Fruit fly (Drosophila melanogaster): ENCODE measurements around the gene U4-U6-60K.

Gene U4-U6-60K

DNA sequence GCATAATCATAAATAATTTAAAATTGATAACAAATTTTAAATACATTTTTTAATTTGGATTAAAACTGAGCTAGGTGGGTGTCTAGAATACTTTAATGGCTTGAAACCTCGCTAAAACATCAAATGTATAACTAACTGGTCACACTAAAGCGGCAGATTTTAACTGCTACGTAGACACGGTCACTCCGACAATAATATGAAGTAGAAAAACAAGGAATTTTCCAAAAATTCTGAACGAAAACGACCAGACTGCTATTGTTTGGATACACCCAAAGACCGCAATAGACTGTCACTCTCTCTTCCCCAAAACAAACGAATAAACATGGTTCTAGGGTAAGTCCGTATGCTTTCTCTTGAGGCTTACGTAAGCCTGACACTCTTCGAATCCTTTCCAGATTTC lies 47.9 kb downstream of the U4-U6-60K start, which contains the start of gene QIL1 (continued):
- no peak for TF ChIP-seq CG11696 (GFP tag; IDR thresholded peaks at IDR 0.05)
- TF ChIP-seq dm (GFP tag; optimal IDR thresholded peaks at IDR 0.05), result no peak
- no peak for TF ChIP-seq Spps (tag; optimal IDR thresholded peaks at IDR 0.05)
- no peak for TF ChIP-seq H2.0 (GFP tag; IDR thresholded peaks at IDR 0.05)
- TF ChIP-seq Hey (tag; optimal IDR thresholded peaks at IDR 0.05), result no peak
- no peak for TF ChIP-seq Hr78 (GFP tag; optimal IDR thresholded peaks at IDR 0.05)
- TF ChIP-seq CG31224 (GFP tag; IDR thresholded peaks at IDR 0.05), result no peak
- no peak for TF ChIP-seq eyg (GFP tag; optimal IDR thresholded peaks at IDR 0.05)
- no peak for TF ChIP-seq croc (GFP tag; conservative IDR thresholded peaks at IDR 0.05)
- TF ChIP-seq CrebB (tag; optimal IDR thresholded peaks at IDR 0.05), result no peak
- no peak for TF ChIP-seq vfl (GFP tag; optimal IDR thresholded peaks at IDR 0.05)
- TF ChIP-seq trh (GFP tag; optimal IDR thresholded peaks at IDR 0.05), result no peak
- TF ChIP-seq inv (GFP tag; IDR thresholded peaks at IDR 0.05; ENCODE audit: partially characterized antibody), result no peak
- TF ChIP-seq CG34422 (GFP tag; IDR thresholded peaks at IDR 0.05), result no peak
- TF ChIP-seq Hmx (GFP tag; optimal IDR thresholded peaks at IDR 0.05), result no peak
- TF ChIP-seq Jarid2 (GFP tag; optimal IDR thresholded peaks at IDR 0.05), result peak; percentile 29
- no peak for TF ChIP-seq hb (GFP tag; IDR thresholded peaks at IDR 0.05; ENCODE audit: partially characterized antibody)
- TF ChIP-seq Chrac-16 (GFP tag; optimal IDR thresholded peaks at IDR 0.05), result no peak
- TF ChIP-seq CG10321 (GFP tag; IDR thresholded peaks at IDR 0.05), result no peak
- no peak for TF ChIP-seq fd102C (GFP tag; optimal IDR thresholded peaks at IDR 0.05)
- TF ChIP-seq Xrp1 (GFP tag; IDR thresholded peaks at IDR 0.05), result no peak
- TF ChIP-seq CG15514 (GFP tag; optimal IDR thresholded peaks at IDR 0.05), result peak; percentile 65
- no peak for TF ChIP-seq CG11560 (tag; IDR thresholded peaks at IDR 0.05)
- TF ChIP-seq Gug (GFP tag; IDR thresholded peaks at IDR 0.05), result no peak
- no peak for TF ChIP-seq slbo (GFP tag; IDR thresholded peaks at IDR 0.05)
- no peak for TF ChIP-seq Hr51 (GFP tag; optimal IDR thresholded peaks at IDR 0.05)
- no peak for TF ChIP-seq CG34224 (GFP tag; IDR thresholded peaks at IDR 0.05; ENCODE audit: partially characterized antibody)
- TF ChIP-seq CG15601 (tag; optimal IDR thresholded peaks at IDR 0.05), result peak; percentile 35
- TF ChIP-seq CG31388 (GFP tag; optimal IDR thresholded peaks at IDR 0.05), result no peak
- TF ChIP-seq Hand (GFP tag; optimal IDR thresholded peaks at IDR 0.05), result no peak
- TF ChIP-seq CG10274 (GFP tag; optimal IDR thresholded peaks at IDR 0.05), result no peak
- TF ChIP-seq HLH54F (GFP tag; optimal IDR thresholded peaks at IDR 0.05), result no peak
- peak; percentile 90 for TF ChIP-seq CG4617 (GFP tag; optimal IDR thresholded peaks at IDR 0.05; ENCODE audit: borderline replicate concordance)
- TF ChIP-seq br (optimal IDR thresholded peaks at IDR 0.05), result no peak
- no peak for TF ChIP-seq CG16779 (GFP tag; IDR thresholded peaks at IDR 0.05)
- TF ChIP-seq sd (tag; optimal IDR thresholded peaks at IDR 0.05), result peak; percentile 52
- TF ChIP-seq HmgZ (tag; optimal IDR thresholded peaks at IDR 0.05), result peak; percentile 66
- no peak for TF ChIP-seq mirr (GFP tag; optimal IDR thresholded peaks at IDR 0.05)
- peak; percentile 61 for TF ChIP-seq MBD-R2 (GFP tag; IDR thresholded peaks at IDR 0.05)
- peak; percentile 9 for TF ChIP-seq CG12769 (tag; optimal IDR thresholded peaks at IDR 0.05)
- no peak for TF ChIP-seq TFAM (GFP tag; optimal IDR thresholded peaks at IDR 0.05)
- TF ChIP-seq Hr39 (optimal IDR thresholded peaks at IDR 0.05), result no peak
- peak; percentile 69 for TF ChIP-seq CG14710 (tag; optimal IDR thresholded peaks at IDR 0.05)
- TF ChIP-seq Bgb (GFP tag; IDR thresholded peaks at IDR 0.05; ENCODE audit: partially characterized antibody), result peak; percentile 33; the same call in 1 of the 2 replicates
- TF ChIP-seq Doc3 (GFP tag; IDR thresholded peaks at IDR 0.05; ENCODE audit: partially characterized antibody), result no peak
- TF ChIP-seq CG43689 (GFP tag; IDR thresholded peaks at IDR 0.05), result no peak
- no peak for TF ChIP-seq CG17328 (GFP tag; IDR thresholded peaks at IDR 0.05)
- TF ChIP-seq Sry-δ (GFP tag; optimal IDR thresholded peaks at IDR 0.05), result peak; percentile 31
- TF ChIP-seq otp (GFP tag; IDR thresholded peaks at IDR 0.05), result no peak
- peak; percentile 2 for TF ChIP-seq NfI (GFP tag; optimal IDR thresholded peaks at IDR 0.05)
- no peak for TF ChIP-seq Fer3 (tag; optimal IDR thresholded peaks at IDR 0.05)
- TF ChIP-seq so (GFP tag; IDR thresholded peaks at IDR 0.05), result no peak
